Worm (Caenorhabditis elegans) whole organism, L3 larva: ENCODE measurements around the gene F53B1.9.

ENCODE experiments used
- R02D3.7 ChIP-seq: fragments of 150-350 bp; optimal IDR thresholded peaks from 2 replicates; lab custom pipeline; 2014; ENCODE audit warnings: missing biosample characterization, missing genetic modification characterization
- aly-2 ChIP-seq: fragments of 150-350 bp; optimal IDR thresholded peaks from 2 replicates; lab custom pipeline; 2014; ENCODE audit warnings: missing biosample characterization, missing genetic modification characterization
- ceh-16 ChIP-seq: sonication (generic microtip); optimal IDR thresholded peaks from 2 replicates; lab custom pipeline; 2017; ENCODE audit warnings: missing biosample characterization, missing genetic modification characterization
- ceh-82 ChIP-seq: fragments of 150-350 bp; optimal IDR thresholded peaks from 2 replicates; lab custom pipeline; 2014; ENCODE audit warnings: missing biosample characterization, missing genetic modification characterization
- elt-1 ChIP-seq: fragments of 150-350 bp; optimal IDR thresholded peaks from 2 replicates; lab custom pipeline; 2014; ENCODE audit warnings: missing biosample characterization, missing genetic modification characterization
- elt-2 ChIP-seq: sonication (generic microtip); optimal IDR thresholded peaks from 2 replicates; lab custom pipeline; 2016; ENCODE audit warnings: missing genetic modification reagents, mild to moderate bottlenecking, missing genetic modification characterization, missing compliant biosample characterization
- elt-3 ChIP-seq, 3 experiments: fragments of 150-350 bp in 1 of 3; sonication (generic microtip) in 2 of 3; optimal IDR thresholded peaks; 2 replicates in 2 of 3; 4 replicates in 1 of 3; lab custom pipeline; 2014 to 2017; ENCODE audit warnings: missing biosample characterization in 3 of 3, missing genetic modification characterization in 3 of 3
- fkh-10 ChIP-seq: sonication (generic microtip); optimal IDR thresholded peaks from 2 replicates; lab custom pipeline; 2017; ENCODE audit warnings: missing biosample characterization, missing genetic modification reagents, missing genetic modification characterization
- lin-39 ChIP-seq: fragments of 150-350 bp; optimal IDR thresholded peaks from 2 replicates; lab custom pipeline; 2018; ENCODE audit warnings: missing biosample characterization, missing genetic modification reagents, missing genetic modification characterization
- lsy-12 ChIP-seq: sonication (generic microtip); optimal IDR thresholded peaks from 2 replicates; lab custom pipeline; 2016; ENCODE audit warnings: mild to moderate bottlenecking, missing genetic modification characterization, missing compliant biosample characterization
- mml-1 ChIP-seq: fragments of 150-350 bp; sonication (generic microtip); optimal IDR thresholded peaks from 3 replicates; lab custom pipeline; 2014; ENCODE audit warnings: missing biosample characterization, missing genetic modification characterization
- nfya-1 ChIP-seq: sonication (generic microtip); optimal IDR thresholded peaks from 2 replicates; lab custom pipeline; 2017; ENCODE audit warnings: missing genetic modification characterization, mild to moderate bottlenecking, missing compliant biosample characterization, antibody characterized with exemption, moderate library complexity; ENCODE audit not compliant: insufficient read depth
- nhr-11 ChIP-seq: fragments of 150-350 bp; optimal IDR thresholded peaks from 2 replicates; lab custom pipeline; 2014; ENCODE audit warnings: missing biosample characterization, missing genetic modification characterization
- nhr-12 ChIP-seq: fragments of 150-350 bp; optimal IDR thresholded peaks from 2 replicates; lab custom pipeline; 2014; ENCODE audit warnings: missing biosample characterization, missing genetic modification characterization
- nhr-23 ChIP-seq: fragments of 150-350 bp; optimal IDR thresholded peaks from 2 replicates; lab custom pipeline; 2014; ENCODE audit warnings: missing biosample characterization, missing genetic modification reagents, missing genetic modification characterization
- nhr-25 ChIP-seq: sonication (generic microtip); optimal IDR thresholded peaks from 2 replicates; lab custom pipeline; 2017; ENCODE audit warnings: missing biosample characterization, missing genetic modification characterization
- nhr-28 ChIP-seq: fragments of 150-350 bp; optimal IDR thresholded peaks from 2 replicates; lab custom pipeline; 2014; ENCODE audit warnings: missing biosample characterization, missing genetic modification characterization
- nhr-43 ChIP-seq: sonication (generic microtip); optimal IDR thresholded peaks from 2 replicates; lab custom pipeline; 2016; ENCODE audit warnings: mild to moderate bottlenecking, missing genetic modification characterization, missing compliant biosample characterization; ENCODE audit not compliant: poor library complexity, severe bottlenecking
- nhr-77 ChIP-seq: fragments of 150-350 bp; optimal IDR thresholded peaks from 2 replicates; lab custom pipeline; 2014; ENCODE audit warnings: missing biosample characterization, missing genetic modification characterization
- pqm-1 ChIP-seq: fragments of 150-350 bp; optimal IDR thresholded peaks from 2 replicates; lab custom pipeline; 2017; ENCODE audit warnings: missing biosample characterization, missing genetic modification characterization, inconsistent platforms
- skn-1 ChIP-seq: fragments of 150-350 bp; optimal IDR thresholded peaks from 2 replicates; lab custom pipeline; 2014; ENCODE audit warnings: missing biosample characterization, missing genetic modification characterization
- snpc-4 ChIP-seq: fragments of 150-350 bp; optimal IDR thresholded peaks from 2 replicates; lab custom pipeline; 2014; ENCODE audit warnings: missing biosample characterization, missing genetic modification characterization
- unc-39 ChIP-seq: sonication (generic microtip); optimal IDR thresholded peaks from 4 replicates; lab custom pipeline; 2017; ENCODE audit warnings: missing biosample characterization, missing genetic modification characterization
- unc-62 ChIP-seq: fragments of 150-350 bp; sonication (generic microtip); optimal IDR thresholded peaks from 4 replicates; lab custom pipeline; 2014; ENCODE audit warnings: missing biosample characterization, missing genetic modification reagents, missing genetic modification characterization
- zag-1 ChIP-seq: fragments of 150-350 bp; optimal IDR thresholded peaks from 2 replicates; lab custom pipeline; 2014; ENCODE audit warnings: missing biosample characterization, missing genetic modification characterization
- ztf-4 ChIP-seq: fragments of 150-350 bp; optimal IDR thresholded peaks from 2 replicates; lab custom pipeline; 2014; ENCODE audit warnings: missing biosample characterization, missing genetic modification characterization

Gene F53B1.9

ce11 chrX:2116304-2116867, 15.3 kb downstream of the F53B1.9 start (continued):
- TF ChIP-seq unc-39 (tag; lab: Kevin White, UChicago) (no peak), ceh-82 (tag; lab: Kevin White, UChicago) (no peak), snpc-4 (no peak), lsy-12 (tag; lab: Kevin White, UChicago) (no peak), nfya-1 (no peak)

- TF ChIP-seq ceh-16 (tag; lab: Kevin White, UChicago) (no peak), nhr-23 (tag; lab: Kevin White, UChicago) (no peak), snpc-4 (no peak), nfya-1 (no peak)
Observed at ce11 chrX:2114171-2114570, 17.5 kb downstream of the F53B1.9 start.

ce11 chrX:2113004-2113403, 18.6 kb downstream of the F53B1.9 start, which contains the start of gene bus-5:
bus-5 (minus strand) TSS chrX:2113104.
- TF ChIP-seq ceh-82 (tag; lab: Kevin White, UChicago) (no peak), nhr-11 (tag; lab: Kevin White, UChicago) (no peak), skn-1 (no peak), nhr-77 (no peak)

ce11 chrX:2110603-2111327, 20.9 kb downstream of the F53B1.9 start:
- TF ChIP-seq nhr-43 (tag; lab: Kevin White, UChicago) (peak; percentile 76), zag-1 (no peak)
- TF ChIP-seq, all 47 proteins: peak for 1

- no peak for TF ChIP-seq mml-1 (tag; lab: Kevin White, UChicago)
- TF ChIP-seq fkh-10 (GFP tag; lab: Kevin White, UChicago): no peak
Observed at ce11 chrX:2108682-2109081, 23.0 kb downstream of the F53B1.9 start, which contains the start of gene F53B1.2. F53B1.2 (plus strand) TSS chrX:2108982.

ce11 chrX:2108182-2108581, 23.5 kb downstream of the F53B1.9 start:
- TF ChIP-seq unc-62 (no peak), zag-1 (no peak), ztf-4 (tag; lab: Kevin White, UChicago) (no peak), lsy-12 (tag; lab: Kevin White, UChicago) (no peak), nfya-1 (no peak), R02D3.7 (no peak)

ce11 chrX:2107414-2107813, 24.2 kb downstream of the F53B1.9 start:
- TF ChIP-seq nhr-25 (tag; lab: Kevin White, UChicago): no peak
- peak; percentile 64 for TF ChIP-seq pqm-1 (tag; lab: Kevin White, UChicago)
- peak; percentile 88 for TF ChIP-seq elt-2 (tag; lab: Kevin White, UChicago)

- no peak for TF ChIP-seq nhr-23 (tag; lab: Kevin White, UChicago)
- no peak for TF ChIP-seq lin-39 (tag; lab: Kevin White, UChicago)
- TF ChIP-seq aly-2 (tag; lab: Kevin White, UChicago): no peak
- TF ChIP-seq nhr-28 (tag; lab: Kevin White, UChicago): no peak
- TF ChIP-seq nhr-11 (tag; lab: Kevin White, UChicago): no peak
- TF ChIP-seq skn-1: no peak
- TF ChIP-seq nfya-1: no peak
- no peak for TF ChIP-seq nhr-77
- no peak for TF ChIP-seq elt-3 (tag; optimal IDR thresholded peaks at IDR 0.05; lab: Kevin White, UChicago)
- no peak for TF ChIP-seq zag-1
- no peak for TF ChIP-seq nhr-12 (tag; lab: Kevin White, UChicago)
- TF ChIP-seq elt-1 (tag; lab: Kevin White, UChicago): no peak
- TF ChIP-seq unc-62: no peak
Observed at ce11 chrX:2105310-2105709, 26.3 kb downstream of the F53B1.9 start, which contains the start of gene F53B1.3. F53B1.3 (plus strand) TSS chrX:2105610.
